Fruit fly (Drosophila melanogaster): ENCODE data around the gene Spp.

Gene Spp

DNA sequence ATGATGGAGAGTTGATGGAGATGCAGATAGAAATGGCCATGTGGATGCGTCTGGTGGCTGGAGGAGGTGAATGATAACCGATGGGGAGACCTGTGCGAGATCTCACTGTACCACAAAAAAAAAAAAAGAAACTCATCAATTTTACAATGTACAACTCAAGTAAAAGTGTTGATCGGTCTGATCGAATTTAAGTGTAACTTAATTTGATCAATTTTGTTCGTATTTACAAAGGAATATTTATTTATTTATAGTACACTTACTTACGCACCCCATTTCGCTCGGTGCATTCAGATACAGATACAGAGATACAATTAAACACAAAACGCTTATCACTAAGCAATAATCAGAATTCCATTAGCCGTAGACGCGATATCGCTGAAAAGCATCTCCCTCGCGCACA lies 21.7 kb downstream of the Spp start (continued):
- TF ChIP-seq lmd (GFP tag; IDR thresholded peaks at IDR 0.05) (peak; percentile 48), CG33557 (GFP tag; optimal IDR thresholded peaks at IDR 0.05) (no peak), CG3847 (GFP tag; IDR thresholded peaks at IDR 0.05) (no peak), CG12659 (GFP tag; optimal IDR thresholded peaks at IDR 0.05) (peak; percentile 28), CG13287 (GFP tag; IDR thresholded peaks at IDR 0.05; ENCODE audit: partially characterized antibody) (no peak), ERR (GFP tag; optimal IDR thresholded peaks at IDR 0.05) (no peak), hbn (GFP tag; IDR thresholded peaks at IDR 0.05; ENCODE audit: partially characterized antibody) (no peak), tgo (GFP tag; IDR thresholded peaks at IDR 0.05) (peak; percentile 60; the same call in 2 of the 3 replicates), bsh (GFP tag; optimal IDR thresholded peaks at IDR 0.05) (peak in 1 of 2 experiments; percentile 79), Doc3 (GFP tag; IDR thresholded peaks at IDR 0.05; ENCODE audit: partially characterized antibody) (no peak), CG18599 (GFP tag; optimal IDR thresholded peaks at IDR 0.05) (no peak), CG5953 (GFP tag; IDR thresholded peaks at IDR 0.05) (no peak), CG6254 (GFP tag; optimal IDR thresholded peaks at IDR 0.05) (peak; percentile 33), CG6654 (GFP tag; optimal IDR thresholded peaks at IDR 0.05) (peak; percentile 19), CG6689 (GFP tag; IDR thresholded peaks at IDR 0.05) (peak; percentile 70), corto (GFP tag; optimal IDR thresholded peaks at IDR 0.05) (no peak), Dip3 (GFP tag; optimal IDR thresholded peaks at IDR 0.05) (no peak), CG8290 (GFP tag; optimal IDR thresholded peaks at IDR 0.05) (no peak), CG8290 (tag; optimal IDR thresholded peaks at IDR 0.05) (no peak), fd3F (GFP tag; optimal IDR thresholded peaks at IDR 0.05) (no peak), CG2678 (tag; optimal IDR thresholded peaks at IDR 0.05) (peak; percentile 58), Ada2b (GFP tag; IDR thresholded peaks at IDR 0.05) (no peak), CG14965 (GFP tag; optimal IDR thresholded peaks at IDR 0.05; ENCODE audit: borderline replicate concordance) (no peak), Poxn (GFP tag; IDR thresholded peaks at IDR 0.05) (no peak), crol (GFP tag; IDR thresholded peaks at IDR 0.05) (no peak), CG14860 (GFP tag; IDR thresholded peaks at IDR 0.05; ENCODE audit: partially characterized antibody) (no peak), Blimp-1 (GFP tag; optimal IDR thresholded peaks at IDR 0.05) (peak; percentile 63), pan (optimal IDR thresholded peaks at IDR 0.05) (no peak), pan (GFP tag; optimal IDR thresholded peaks at IDR 0.05 in 1 of 2, IDR thresholded peaks at IDR 0.05 in 1 of 2) (peak in 1 of 2 experiments; percentile 72), Ssrp (tag; optimal IDR thresholded peaks at IDR 0.05) (peak; percentile 65), mirr (GFP tag; optimal IDR thresholded peaks at IDR 0.05) (no peak), btn (GFP tag; optimal IDR thresholded peaks at IDR 0.05) (no peak), Dp (GFP tag; optimal IDR thresholded peaks at IDR 0.05) (no peak), ato (GFP tag; IDR thresholded peaks at IDR 0.05; ENCODE audit: partially characterized antibody) (no peak), CG10543 (GFP tag; optimal IDR thresholded peaks at IDR 0.05) (no peak), lilli (GFP tag; optimal IDR thresholded peaks at IDR 0.05) (no peak), eve (GFP tag; optimal IDR thresholded peaks at IDR 0.05) (no peak), gsb-n (tag; optimal IDR thresholded peaks at IDR 0.05) (peak; percentile 58), disco-r (GFP tag; optimal IDR thresholded peaks at IDR 0.05) (peak; percentile 18), dmrt11E (tag; optimal IDR thresholded peaks at IDR 0.05) (peak; percentile 82), fu2 (GFP tag; optimal IDR thresholded peaks at IDR 0.05) (no peak), scrt (GFP tag; optimal IDR thresholded peaks at IDR 0.05) (no peak), CG4360 (GFP tag; IDR thresholded peaks at IDR 0.05) (no peak; the same call in none of the 2 replicates), run (tag; optimal IDR thresholded peaks at IDR 0.05) (no peak), CG1024 (GFP tag; IDR thresholded peaks at IDR 0.05) (no peak), Spps (tag; optimal IDR thresholded peaks at IDR 0.05) (peak; percentile 53), Bgb (GFP tag; IDR thresholded peaks at IDR 0.05; ENCODE audit: partially characterized antibody) (no peak), kay (GFP tag; optimal IDR thresholded peaks at IDR 0.05) (no peak), hkb (optimal IDR thresholded peaks at IDR 0.05) (no peak), hkb (GFP tag; IDR thresholded peaks at IDR 0.05) (peak; percentile 56), Nf-YB (GFP tag; optimal IDR thresholded peaks at IDR 0.05) (no peak)

All from whole organism, embryonic.